Worm (Caenorhabditis elegans): Measurements from ENCODE around the gene dnj-18.
A peak's percentile ranks its signal among the peaks of the same experiment; 100 is the strongest.

dnj-18 gene

ce11 chrIII:4668073-4668472, 29.8 kb upstream of the dnj-18 start:
- TF ChIP-seq nhr-28 (tag; optimal IDR thresholded peaks at IDR 0.05), result peak; percentile 97
- peak; percentile 21 for TF ChIP-seq dve-1 (tag; optimal IDR thresholded peaks at IDR 0.05; ENCODE audit: insufficient read depth)
- TF ChIP-seq nhr-42 (GFP tag; IDR thresholded peaks at IDR 0.05), result no peak
- no peak for TF ChIP-seq daf-16 (GFP tag; optimal IDR thresholded peaks at IDR 0.05)
- TF ChIP-seq daf-16 (tag; optimal IDR thresholded peaks at IDR 0.05), result peak; percentile 56
- peak in 1 of 2 experiments; percentile 6 for TF ChIP-seq mdl-1 (tag; optimal IDR thresholded peaks at IDR 0.05)
- 0 out of 2 replicates have a peak, but pooled peaks have one; percentile 13 for TF ChIP-seq dmd-6 (GFP tag; IDR thresholded peaks at IDR 0.05)
- TF ChIP-seq F37D6.2 (tag; optimal IDR thresholded peaks at IDR 0.05), result no peak
- peak; percentile 66 for TF ChIP-seq aha-1 (tag)
- TF ChIP-seq pqm-1 (tag; optimal IDR thresholded peaks at IDR 0.05), result peak; percentile 85

ce11 chrIII:4671491-4671890, 26.4 kb upstream of the dnj-18 start, which contains the start of gene T23F11.11:
Gene T23F11.11 (minus strand): TSS chrIII:4671591.
- TF ChIP-seq unc-39 (tag; optimal IDR thresholded peaks at IDR 0.05), result no peak
- TF ChIP-seq pqm-1 (tag; optimal IDR thresholded peaks at IDR 0.05), result peak; percentile 5

ce11 chrIII:4671949-4672348, 26.0 kb upstream of the dnj-18 start, which contains the start of gene srg-13:
Gene srg-13 (plus strand): TSS chrIII:4672249.
- TF ChIP-seq Y105C5A.15 (GFP tag; IDR thresholded peaks at IDR 0.05) (no peak), F37D6.2 (tag; optimal IDR thresholded peaks at IDR 0.05) (no peak), mep-1 (tag; optimal IDR thresholded peaks at IDR 0.05) (no peak), spr-1 (tag; optimal IDR thresholded peaks at IDR 0.05) (no peak), nhr-41 (GFP tag; IDR thresholded peaks at IDR 0.05) (no peak), sdz-12 (GFP tag; optimal IDR thresholded peaks at IDR 0.05) (no peak), mxl-2 (GFP tag; conservative IDR thresholded peaks at IDR 0.05) (no peak), ceh-32 (tag; optimal IDR thresholded peaks at IDR 0.05; ENCODE audit: poor library complexity) (no peak), pha-4 (GFP tag; IDR thresholded peaks at IDR 0.05) (no peak), pha-4 (tag; optimal IDR thresholded peaks at IDR 0.05) (no peak), lin-13 (GFP tag; optimal IDR thresholded peaks at IDR 0.05) (no peak), ceh-44 (GFP tag; IDR thresholded peaks at IDR 0.05) (no peak), skn-1 (tag; optimal IDR thresholded peaks at IDR 0.05) (no peak), egl-27 (tag; optimal IDR thresholded peaks at IDR 0.05) (no peak), ztf-11 (tag; optimal IDR thresholded peaks at IDR 0.05) (no peak), aly-2 (tag; optimal IDR thresholded peaks at IDR 0.05) (no peak)

- TF ChIP-seq ZK337.2 (GFP tag; IDR thresholded peaks at IDR 0.05), result no peak
Observed at ce11 chrIII:4677466-4677865, 20.5 kb upstream of the dnj-18 start, which contains the start of gene srg-10. Gene srg-10 (plus strand): TSS chrIII:4677766.

ce11 chrIII:4679963-4680484, 17.9 kb upstream of the dnj-18 start, which contains the start of gene srg-11:
Gene srg-11 (plus strand): TSS chrIII:4680013.
- TF ChIP-seq ctbp-1 (GFP tag; IDR thresholded peaks at IDR 0.05) (no peak), tra-1 (GFP tag; IDR thresholded peaks at IDR 0.05) (no peak), aha-1 (tag) (peak; percentile 97), pqm-1 (tag; optimal IDR thresholded peaks at IDR 0.05) (no peak)

- TF ChIP-seq zip-2 (tag; optimal IDR thresholded peaks at IDR 0.05) (no peak), unc-62 (GFP tag; optimal IDR thresholded peaks at IDR 0.05 in 1 of 2) (peak in 1 of 2 experiments; percentile 42), unc-62 (tag; optimal IDR thresholded peaks at IDR 0.05) (no peak), nhr-11 (tag; optimal IDR thresholded peaks at IDR 0.05) (peak; percentile 50), hif-1 (tag; optimal IDR thresholded peaks at IDR 0.05) (peak in 1 of 2 experiments; percentile 15), daf-8 (GFP tag; IDR thresholded peaks at IDR 0.05) (no peak), nhr-41 (GFP tag; IDR thresholded peaks at IDR 0.05) (no peak), ZK546.5 (tag; optimal IDR thresholded peaks at IDR 0.05) (no peak), cey-2 (tag; optimal IDR thresholded peaks at IDR 0.05; ENCODE audit: borderline replicate concordance, insufficient read depth) (no peak), F44E2.7 (GFP tag; IDR thresholded peaks at IDR 0.05) (no peak), lin-1 (GFP tag; IDR thresholded peaks at IDR 0.05) (no peak), F26F4.8 (GFP tag; conservative IDR thresholded peaks at IDR 0.05) (no peak), daf-16 (GFP tag; optimal IDR thresholded peaks at IDR 0.05) (peak in 1 of 2 experiments; percentile 87), daf-16 (tag; optimal IDR thresholded peaks at IDR 0.05) (no peak), nhr-42 (GFP tag; IDR thresholded peaks at IDR 0.05) (no peak), fos-1 (tag; optimal IDR thresholded peaks at IDR 0.05) (no peak), Y5F2A.4 (GFP tag; optimal IDR thresholded peaks at IDR 0.05) (no peak)
Observed at ce11 chrIII:4687134-4687533, 10.8 kb upstream of the dnj-18 start.
